Fruit fly (Drosophila melanogaster) whole organism, embryonic: Measurements from ENCODE around the gene scyl.

Source experiments
- ATbp ChIP-seq: fragments of 200-800 bp; sonication (Bioruptor generic); optimal IDR thresholded peaks from 2 replicates; lab custom pipeline; 2017; ENCODE audit warnings: missing biosample characterization, mild to moderate bottlenecking, missing genetic modification characterization, missing genetic modification reagents
- Bdp1 ChIP-seq: fragments of 200-800 bp; sonication (Bioruptor generic); optimal IDR thresholded peaks from 3 replicates; lab custom pipeline; 2016; ENCODE audit warnings: missing biosample characterization, missing genetic modification characterization
- C15 ChIP-seq: fragments of 200-800 bp; sonication (Bioruptor generic); IDR thresholded peaks from 3 replicates; pipeline ENCODE4 v1.3.6; 2022; ENCODE audit warnings: missing biosample characterization, missing genetic modification characterization
- CG10654 ChIP-seq: fragments of 200-800 bp; sonication (Bioruptor generic); optimal IDR thresholded peaks from 2 replicates; lab custom pipeline; 2016; ENCODE audit warnings: missing biosample characterization, missing genetic modification characterization
- CG11456 ChIP-seq: fragments of 200-800 bp; sonication (Bioruptor generic); IDR thresholded peaks from 3 replicates; pipeline ENCODE4 v1.3.6; 2022; ENCODE audit warnings: missing biosample characterization, missing genetic modification characterization
- CG12071 ChIP-seq: fragments of 200-800 bp; sonication (Bioruptor generic); optimal IDR thresholded peaks from 3 replicates; lab custom pipeline; 2018; ENCODE audit warnings: missing biosample characterization, mild to moderate bottlenecking, missing genetic modification characterization
- CG12155 ChIP-seq: fragments of 200-800 bp; sonication (Bioruptor generic); optimal IDR thresholded peaks from 3 replicates; lab custom pipeline; 2016; ENCODE audit warnings: missing biosample characterization, missing genetic modification characterization
- CG12236 ChIP-seq: fragments of 200-800 bp; sonication (Bioruptor generic); optimal IDR thresholded peaks from 2 replicates; lab custom pipeline; 2016; ENCODE audit warnings: missing biosample characterization, missing genetic modification characterization
- CG12769 ChIP-seq: fragments of 200-800 bp; sonication (Bioruptor generic); optimal IDR thresholded peaks from 2 replicates; lab custom pipeline; 2019; ENCODE audit warnings: missing biosample characterization, mild to moderate bottlenecking, missing genetic modification characterization, moderate library complexity
- CG13296 ChIP-seq: fragments of 200-800 bp; sonication (Bioruptor generic); optimal IDR thresholded peaks from 3 replicates; lab custom pipeline; 2018; ENCODE audit warnings: missing biosample characterization, mild to moderate bottlenecking, missing genetic modification characterization
- CG15601 ChIP-seq: fragments of 200-800 bp; sonication (Bioruptor generic); optimal IDR thresholded peaks from 3 replicates; lab custom pipeline; 2019; ENCODE audit warnings: missing biosample characterization, mild to moderate bottlenecking, missing genetic modification characterization, moderate library complexity
- CG16779 ChIP-seq: fragments of 200-800 bp; sonication (Bioruptor generic); IDR thresholded peaks from 2 replicates; pipeline ENCODE4 v1.3.6; 2022; ENCODE audit warnings: missing biosample characterization, missing genetic modification characterization
- CG17359 ChIP-seq: fragments of 200-800 bp; sonication (Bioruptor generic); optimal IDR thresholded peaks from 3 replicates; lab custom pipeline; 2018; ENCODE audit warnings: missing biosample characterization, mild to moderate bottlenecking, missing genetic modification characterization, moderate library complexity
- CG17912 ChIP-seq: fragments of 200-800 bp; sonication (Bioruptor generic); optimal IDR thresholded peaks from 2 replicates; lab custom pipeline; 2018; ENCODE audit warnings: missing biosample characterization, mild to moderate bottlenecking, missing genetic modification characterization
- CG1832 ChIP-seq: fragments of 200-800 bp; sonication (Bioruptor generic); optimal IDR thresholded peaks from 2 replicates; lab custom pipeline; 2017; ENCODE audit warnings: missing biosample characterization, mild to moderate bottlenecking, missing genetic modification characterization, inconsistent platforms
- CG2202 ChIP-seq: fragments of 200-800 bp; sonication (Bioruptor generic); optimal IDR thresholded peaks from 2 replicates; lab custom pipeline; 2018; ENCODE audit warnings: missing biosample characterization, mild to moderate bottlenecking, missing genetic modification characterization
- CG2875 ChIP-seq: fragments of 200-800 bp; sonication (Bioruptor generic); optimal IDR thresholded peaks from 2 replicates; lab custom pipeline; 2017; ENCODE audit warnings: missing biosample characterization, mild to moderate bottlenecking, missing genetic modification characterization, missing genetic modification reagents
- CG31365 ChIP-seq: fragments of 200-800 bp; sonication (Bioruptor generic); optimal IDR thresholded peaks from 2 replicates; lab custom pipeline; 2018; ENCODE audit warnings: missing biosample characterization, mild to moderate bottlenecking, missing genetic modification characterization
- CG32767 ChIP-seq: fragments of 200-800 bp; sonication (Bioruptor generic); IDR thresholded peaks from 2 replicates; pipeline ENCODE4 v1.3.6; 2022; ENCODE audit warnings: missing biosample characterization, missing genetic modification characterization
- CG34224 ChIP-seq: fragments of 200-800 bp; sonication (Bioruptor generic); IDR thresholded peaks from 3 replicates; pipeline ENCODE4 v1.3.6; 2022; ENCODE audit warnings: missing biosample characterization, missing genetic modification characterization; ENCODE audit not compliant: partially characterized antibody
- CG3726 ChIP-seq: fragments of 200-800 bp; sonication (Bioruptor generic); IDR thresholded peaks from 3 replicates; pipeline ENCODE4, ENCODE4 v1.3.6; 2022; ENCODE audit warnings: missing biosample characterization, missing genetic modification characterization
- CG4404 ChIP-seq: fragments of 200-800 bp; sonication (Bioruptor generic); IDR thresholded peaks from 2 replicates; pipeline ENCODE4 v1.3.6; 2022; ENCODE audit warnings: missing biosample characterization, missing genetic modification characterization
- CG4617 ChIP-seq: fragments of 200-800 bp; sonication (Bioruptor generic); optimal IDR thresholded peaks from 3 replicates; lab custom pipeline; 2016; ENCODE audit warnings: missing biosample characterization, missing genetic modification characterization, borderline replicate concordance
- CG7928 ChIP-seq: fragments of 200-800 bp; sonication (Bioruptor generic); optimal IDR thresholded peaks from 2 replicates; lab custom pipeline; 2017; ENCODE audit warnings: missing biosample characterization, mild to moderate bottlenecking, missing genetic modification characterization
- CrebB ChIP-seq: fragments of 200-800 bp; sonication (Bioruptor generic); optimal IDR thresholded peaks from 3 replicates; lab custom pipeline; 2018; ENCODE audit warnings: missing biosample characterization, mild to moderate bottlenecking, missing genetic modification characterization
- Drgx ChIP-seq: fragments of 200-800 bp; sonication (Bioruptor generic); IDR thresholded peaks from 2 replicates; pipeline ENCODE4 v1.3.6; 2022; ENCODE audit warnings: missing biosample characterization, missing genetic modification characterization
- Ets65A ChIP-seq: fragments of 200-800 bp; sonication (Bioruptor generic); peaks from one replicate; lab custom pipeline; 2016; ENCODE audit warnings: missing biosample characterization, missing genetic modification characterization
- Fer1 ChIP-seq: fragments of 200-800 bp; sonication (Bioruptor generic); optimal IDR thresholded peaks from 2 replicates; lab custom pipeline; 2017; ENCODE audit warnings: missing biosample characterization, mild to moderate bottlenecking, missing genetic modification characterization
- HLH4C ChIP-seq: fragments of 200-800 bp; sonication (Bioruptor generic); IDR thresholded peaks from 3 replicates; pipeline ENCODE4 v1.3.6; 2022; ENCODE audit warnings: missing biosample characterization, missing genetic modification characterization; ENCODE audit not compliant: partially characterized antibody
- Hr3 ChIP-seq: fragments of 200-800 bp; sonication (Bioruptor generic); optimal IDR thresholded peaks from 3 replicates; lab custom pipeline; 2016; ENCODE audit warnings: missing biosample characterization, missing genetic modification characterization
- Kr ChIP-seq: fragments of 200-800 bp; sonication (Bioruptor generic); optimal IDR thresholded peaks from 2 replicates; lab custom pipeline; 2017; ENCODE audit warnings: missing biosample characterization, mild to moderate bottlenecking, missing genetic modification characterization
- Med ChIP-seq: fragments of 200-800 bp; sonication (Bioruptor generic); peaks from one replicate; lab custom pipeline; 2016; ENCODE audit warnings: missing biosample characterization, missing genetic modification characterization, mild to moderate bottlenecking, inconsistent platforms, moderate library complexity
- NFAT ChIP-seq: fragments of 200-800 bp; sonication (Bioruptor generic); IDR thresholded peaks from 2 replicates; pipeline ENCODE4 v1.3.6; 2022; ENCODE audit warnings: missing biosample characterization, missing genetic modification characterization
- Scr ChIP-seq: fragments of 200-800 bp; sonication (Bioruptor generic); IDR thresholded peaks from 2 replicates; pipeline ENCODE4 v1.3.6; 2022; ENCODE audit warnings: missing biosample characterization, missing genetic modification characterization; ENCODE audit not compliant: partially characterized antibody
- YL-1 ChIP-seq: fragments of 200-800 bp; sonication (Bioruptor generic); optimal IDR thresholded peaks from 3 replicates; lab custom pipeline; 2017; ENCODE audit warnings: missing biosample characterization, mild to moderate bottlenecking, missing genetic modification characterization
- amos ChIP-seq: fragments of 200-800 bp; sonication (Bioruptor generic); IDR thresholded peaks from 2 replicates; pipeline ENCODE4 v1.3.6; 2022; ENCODE audit warnings: missing biosample characterization, missing genetic modification characterization; ENCODE audit not compliant: partially characterized antibody
- bcd ChIP-seq: fragments of 200-800 bp; sonication (Bioruptor generic); optimal IDR thresholded peaks from 2 replicates; lab custom pipeline; 2017; ENCODE audit warnings: missing biosample characterization, mild to moderate bottlenecking, missing genetic modification characterization
- cad ChIP-seq: fragments of >200 bp; optimal IDR thresholded peaks from 2 replicates; lab custom pipeline; 2017; ENCODE audit warnings: missing biosample characterization, missing genetic modification characterization
- dati ChIP-seq: fragments of 200-800 bp; sonication (Bioruptor generic); IDR thresholded peaks from 2 replicates; pipeline ENCODE4 v1.3.6; 2022; ENCODE audit warnings: missing biosample characterization, missing genetic modification characterization
- dmrt11E ChIP-seq: fragments of 200-800 bp; sonication (Bioruptor generic); optimal IDR thresholded peaks from 3 replicates; lab custom pipeline; 2018; ENCODE audit warnings: missing biosample characterization, mild to moderate bottlenecking, missing genetic modification characterization, moderate library complexity
- eve ChIP-seq, 2 experiments: fragments of >200 bp; optimal IDR thresholded peaks; 2 replicates each; lab custom pipeline; 2017; ENCODE audit warnings: missing biosample characterization in 2 of 2, missing genetic modification characterization in 2 of 2
- exex ChIP-seq: fragments of 200-800 bp; sonication (Bioruptor generic); optimal IDR thresholded peaks from 4 replicates; lab custom pipeline; 2018; ENCODE audit warnings: missing biosample characterization, mild to moderate bottlenecking, missing genetic modification characterization, moderate library complexity
- gem ChIP-seq: fragments of 200-800 bp; sonication (Bioruptor generic); optimal IDR thresholded peaks from 2 replicates; lab custom pipeline; 2019; ENCODE audit warnings: missing biosample characterization, mild to moderate bottlenecking, missing genetic modification characterization, moderate library complexity
- grau ChIP-seq: fragments of 200-800 bp; optimal IDR thresholded peaks from 3 replicates; lab custom pipeline; 2019; ENCODE audit warnings: missing biosample characterization, mild to moderate bottlenecking, missing genetic modification characterization, moderate library complexity
- luna ChIP-seq: fragments of 200-800 bp; sonication (Bioruptor generic); optimal IDR thresholded peaks from 2 replicates; lab custom pipeline; 2016; ENCODE audit warnings: missing biosample characterization, missing genetic modification characterization
- sisA ChIP-seq: fragments of 200-800 bp; sonication (Bioruptor generic); IDR thresholded peaks from 2 replicates; pipeline ENCODE4 v1.3.6; 2022; ENCODE audit warnings: missing biosample characterization, missing genetic modification characterization
- unc-4 ChIP-seq: fragments of 200-800 bp; sonication (Bioruptor generic); IDR thresholded peaks from 2 replicates; pipeline ENCODE4 v1.3.6; 2022; ENCODE audit warnings: missing biosample characterization, missing genetic modification characterization; ENCODE audit not compliant: partially characterized antibody
- zen ChIP-seq: fragments of 200-800 bp; sonication (Bioruptor generic); optimal IDR thresholded peaks from 3 replicates; lab custom pipeline; 2018; ENCODE audit warnings: missing biosample characterization, mild to moderate bottlenecking, missing genetic modification characterization, moderate library complexity

The scyl gene

dm6 chr3L:11205608-11206336 is 46.3 kb upstream of the scyl start, which contains the start of gene Plod (continued):
- TF ChIP-seq CG34224 (GFP tag; lab: Robert Waterston, UW) (0 out of 3 replicates have a peak, but pooled peaks have one; percentile 14), CG11456 (GFP tag; lab: Robert Waterston, UW) (peak; percentile 38; the same call in 1 of the 3 replicates), CG32767 (GFP tag; lab: Robert Waterston, UW) (0 out of 2 replicates have a peak, but pooled peaks have one; percentile 25), gem (peak; percentile 73), CG17359 (peak; percentile 53), Fer1 (GFP tag; lab: Kevin White, UChicago) (peak; percentile 30), dmrt11E (tag; lab: Kevin White, UChicago) (peak; percentile 56), Scr (GFP tag; lab: Robert Waterston, UW) (peak; percentile 37; the same call in 1 of the 2 replicates), ATbp (peak; percentile 24), CG7928 (GFP tag; lab: Kevin White, UChicago) (peak; percentile 9), Med (GFP tag; lab: Kevin White, UChicago) (peak; percentile 81), Ets65A (GFP tag; lab: Kevin White, UChicago) (peak; percentile 44), Hr3 (GFP tag; lab: Kevin White, UChicago) (peak; percentile 25), CG12071 (peak; percentile 24), zen (tag; lab: Kevin White, UChicago) (peak; percentile 14)

dm6 chr3L:11210517-11210916 is 41.6 kb upstream of the scyl start, which contains the start of the genes Ube3a and CG7600:
Ube3a (minus strand) TSS chr3L:11210583.
CG7600 (plus strand) TSS chr3L:11210786.
- TF ChIP-seq CrebB = peak; percentile 79
- TF ChIP-seq bcd (GFP tag; lab: Kevin White, UChicago) = peak; percentile 40
- TF ChIP-seq CG2202 = peak; percentile 34
- no peak for TF ChIP-seq CG31365
- TF ChIP-seq CG2875 (GFP tag; lab: Kevin White, UChicago) = no peak
- TF ChIP-seq HLH4C = peak; percentile 100
- no peak for TF ChIP-seq CG3726
- TF ChIP-seq unc-4 (GFP tag; lab: Robert Waterston, UW) = peak; percentile 99
- TF ChIP-seq CG10654 (GFP tag; lab: Kevin White, UChicago) = no peak
- no peak for TF ChIP-seq eve (GFP tag; optimal IDR thresholded peaks at IDR 0.05; lab: Kevin White, UChicago)
- peak; percentile 56 for TF ChIP-seq CG15601
- TF ChIP-seq CG17912 (GFP tag; lab: Kevin White, UChicago) = peak; percentile 65
- no peak for TF ChIP-seq CG4404 (GFP tag; lab: Robert Waterston, UW)
- no peak for TF ChIP-seq CG12236 (GFP tag; lab: Kevin White, UChicago)
- no peak for TF ChIP-seq dati (GFP tag; lab: Robert Waterston, UW)
- peak; percentile 52 for TF ChIP-seq CG4617 (GFP tag; lab: Kevin White, UChicago)
- peak; percentile 65 for TF ChIP-seq exex
- peak; percentile 86 for TF ChIP-seq YL-1
- no peak for TF ChIP-seq CG1832 (GFP tag; lab: Kevin White, UChicago)
- TF ChIP-seq Bdp1 = no peak
- peak; percentile 53 for TF ChIP-seq grau
- no peak for TF ChIP-seq Drgx (GFP tag; lab: Robert Waterston, UW)
- peak; percentile 23 for TF ChIP-seq CG12155 (GFP tag; lab: Kevin White, UChicago)
- peak; percentile 99 for TF ChIP-seq amos (GFP tag; lab: Robert Waterston, UW)
- TF ChIP-seq CG7928 (GFP tag; lab: Kevin White, UChicago) = peak; percentile 5
- no peak for TF ChIP-seq sisA (GFP tag; lab: Robert Waterston, UW)
- TF ChIP-seq cad (GFP tag; lab: Kevin White, UChicago) = no peak
- no peak for TF ChIP-seq CG16779 (GFP tag; lab: Robert Waterston, UW)
- peak; percentile 27 for TF ChIP-seq CG13296 (GFP tag; lab: Kevin White, UChicago)
- TF ChIP-seq CG12769 (tag; lab: Kevin White, UChicago) = peak; percentile 74
- no peak for TF ChIP-seq luna (GFP tag; lab: Kevin White, UChicago)
- no peak for TF ChIP-seq Kr (GFP tag; lab: Kevin White, UChicago)
- TF ChIP-seq C15 (GFP tag; lab: Robert Waterston, UW) = no peak
- TF ChIP-seq NFAT (GFP tag; lab: Robert Waterston, UW) = peak; percentile 31; the same call in 1 of the 2 replicates
